Worm (Caenorhabditis elegans) whole organism, L1 larva: Measurements from ENCODE around the gene srh-24.
A peak's percentile ranks its signal among the peaks of the same experiment; 100 is the strongest.

Experiments used
- C04F5.9 ChIP-seq: sonication (generic microtip); optimal IDR thresholded peaks from 2 replicates; lab custom pipeline; 2016; ENCODE audit warnings: missing genetic modification characterization, missing compliant biosample characterization
- C16A3.4 ChIP-seq: fragments of 150-350 bp; optimal IDR thresholded peaks from 2 replicates; lab custom pipeline; 2014; ENCODE audit warnings: missing biosample characterization, missing genetic modification characterization
- C34B4.2 ChIP-seq: sonication (generic microtip); optimal IDR thresholded peaks from 2 replicates; lab custom pipeline; 2017; ENCODE audit warnings: mild to moderate bottlenecking, missing genetic modification characterization, missing compliant biosample characterization
- F16B12.6 ChIP-seq: fragments of 150-350 bp; optimal IDR thresholded peaks from 2 replicates; lab custom pipeline; 2014; ENCODE audit warnings: missing biosample characterization, missing genetic modification characterization
- aha-1 ChIP-seq: fragments of 150-350 bp; optimal IDR thresholded peaks from 2 replicates; lab custom pipeline; 2014; ENCODE audit warnings: missing biosample characterization, missing genetic modification characterization
- alr-1 ChIP-seq: fragments of 200-800 bp; sonication (Bioruptor generic); optimal IDR thresholded peaks from 2 replicates; lab custom pipeline; 2018; ENCODE audit warnings: borderline replicate concordance, mild to moderate bottlenecking, missing genetic modification characterization, missing compliant biosample characterization
- blmp-1 ChIP-seq: fragments of 150-350 bp; optimal IDR thresholded peaks from 2 replicates; lab custom pipeline; 2014; ENCODE audit warnings: missing biosample characterization, missing genetic modification characterization
- ceh-63 ChIP-seq: fragments of 200-800 bp; sonication (Bioruptor generic); optimal IDR thresholded peaks from 2 replicates; lab custom pipeline; 2018; ENCODE audit warnings: mild to moderate bottlenecking, missing genetic modification characterization, missing compliant biosample characterization
- ceh-8 ChIP-seq: fragments of 200-800 bp; sonication (Bioruptor generic); optimal IDR thresholded peaks from 2 replicates; lab custom pipeline; 2018; ENCODE audit warnings: mild to moderate bottlenecking, missing genetic modification characterization, moderate library complexity, missing compliant biosample characterization
- ceh-90 ChIP-seq: sonication (generic microtip); optimal IDR thresholded peaks from 2 replicates; lab custom pipeline; 2016; ENCODE audit warnings: missing genetic modification characterization, missing compliant biosample characterization
- ces-1 ChIP-seq: fragments of 150-350 bp; optimal IDR thresholded peaks from 2 replicates; lab custom pipeline; 2014; ENCODE audit warnings: missing biosample characterization, missing genetic modification reagents, missing genetic modification characterization
- dpl-1 ChIP-seq, 3 experiments: fragments of 150-350 bp in 2 of 3; sonication (generic microtip) in 1 of 3; optimal IDR thresholded peaks; 2 replicates each; lab custom pipeline; 2014 to 2017; ENCODE audit warnings: missing biosample characterization in 3 of 3, missing genetic modification characterization in 3 of 3, missing genetic modification reagents in 3 of 3
- dsc-1 ChIP-seq: sonication (generic microtip); optimal IDR thresholded peaks from 2 replicates; lab custom pipeline; 2016; ENCODE audit warnings: mild to moderate bottlenecking, missing genetic modification characterization, missing compliant biosample characterization
- efl-3 ChIP-seq: fragments of 200-800 bp; sonication (Bioruptor generic); optimal IDR thresholded peaks from 2 replicates; lab custom pipeline; 2018; ENCODE audit warnings: mild to moderate bottlenecking, missing genetic modification characterization, missing compliant biosample characterization
- egl-13 ChIP-seq: sonication (generic microtip); optimal IDR thresholded peaks from 2 replicates; lab custom pipeline; 2016; ENCODE audit warnings: missing genotype, missing genetic modification reagents, missing genetic modification characterization, missing compliant biosample characterization
- elt-2 ChIP-seq: sonication (generic microtip); optimal IDR thresholded peaks from 2 replicates; lab custom pipeline; 2016; ENCODE audit warnings: missing genetic modification characterization, mild to moderate bottlenecking, inconsistent platforms, missing compliant biosample characterization, missing genetic modification reagents
- ets-5 ChIP-seq: fragments of 200-800 bp; sonication (Bioruptor generic); IDR thresholded peaks from 2 replicates; pipeline ENCODE4 v1.3.6; 2022; ENCODE audit warnings: missing genetic modification characterization, missing compliant biosample characterization
- fkh-4 ChIP-seq: sonication (generic microtip); optimal IDR thresholded peaks from 2 replicates; lab custom pipeline; 2016; ENCODE audit warnings: missing compliant biosample characterization, missing genetic modification characterization, borderline replicate concordance
- fkh-8 ChIP-seq: sonication (generic microtip); optimal IDR thresholded peaks from 2 replicates; lab custom pipeline; 2016; ENCODE audit warnings: mild to moderate bottlenecking, missing genetic modification characterization, missing compliant biosample characterization
- fos-1 ChIP-seq: fragments of 150-350 bp; optimal IDR thresholded peaks from 2 replicates; lab custom pipeline; 2014; ENCODE audit warnings: missing biosample characterization, missing genetic modification characterization
- grh-1 ChIP-seq: fragments of 200-800 bp; sonication (Bioruptor generic); IDR thresholded peaks from 2 replicates; pipeline ENCODE4 v1.3.6; 2022; ENCODE audit warnings: missing genetic modification reagents, missing genetic modification characterization, missing compliant biosample characterization
- hlh-17 ChIP-seq: fragments of 200-800 bp; sonication (Bioruptor generic); optimal IDR thresholded peaks from 2 replicates; lab custom pipeline; 2018; ENCODE audit warnings: missing genetic modification characterization, mild to moderate bottlenecking, missing compliant biosample characterization, moderate library complexity, borderline replicate concordance
- hlh-4 ChIP-seq: sonication (generic microtip); optimal IDR thresholded peaks from 2 replicates; lab custom pipeline; 2016; ENCODE audit warnings: mild to moderate bottlenecking, missing genetic modification characterization, missing compliant biosample characterization
- hpl-2 ChIP-seq: fragments of 150-350 bp; optimal IDR thresholded peaks from 2 replicates; lab custom pipeline; 2014; ENCODE audit warnings: missing biosample characterization, missing genetic modification reagents, missing genetic modification characterization
- lin-14 ChIP-seq: fragments of 200-800 bp; sonication (Bioruptor generic); optimal IDR thresholded peaks from 2 replicates; lab custom pipeline; 2018; ENCODE audit warnings: mild to moderate bottlenecking, missing genetic modification characterization, moderate library complexity, missing compliant biosample characterization
- lin-35 ChIP-seq, 2 experiments: fragments of 150-350 bp; optimal IDR thresholded peaks; 2 replicates each; lab custom pipeline; 2014; ENCODE audit warnings: missing biosample characterization in 2 of 2, missing genetic modification characterization in 2 of 2, missing genetic modification reagents in 2 of 2
- lsy-2 ChIP-seq, 2 experiments: fragments of 150-350 bp; optimal IDR thresholded peaks; 2 replicates each; lab custom pipeline; 2014; ENCODE audit warnings: missing biosample characterization in 2 of 2, missing genetic modification characterization in 2 of 2
- mdl-1 ChIP-seq, 2 experiments: fragments of 150-350 bp; optimal IDR thresholded peaks; 2 replicates each; lab custom pipeline; 2014 to 2017; ENCODE audit warnings: missing biosample characterization in 2 of 2, missing genetic modification characterization in 2 of 2, inconsistent platforms in 1 of 2
- nhr-11 ChIP-seq: fragments of 150-350 bp; optimal IDR thresholded peaks from 2 replicates; lab custom pipeline; 2014; ENCODE audit warnings: missing biosample characterization, missing genetic modification characterization
- nhr-12 ChIP-seq: sonication (generic microtip); optimal IDR thresholded peaks from 2 replicates; lab custom pipeline; 2017; ENCODE audit warnings: missing biosample characterization, missing genetic modification characterization
- nhr-20 ChIP-seq: sonication (generic microtip); optimal IDR thresholded peaks from 2 replicates; lab custom pipeline; 2016; ENCODE audit warnings: mild to moderate bottlenecking, missing genetic modification characterization, missing compliant biosample characterization
- nhr-237 ChIP-seq: fragments of 150-350 bp; optimal IDR thresholded peaks from 2 replicates; lab custom pipeline; 2014; ENCODE audit warnings: missing biosample characterization, missing genetic modification characterization
- nhr-28 ChIP-seq: fragments of 150-350 bp; optimal IDR thresholded peaks from 2 replicates; lab custom pipeline; 2014; ENCODE audit warnings: missing biosample characterization, missing genetic modification characterization
- nhr-84 ChIP-seq: sonication (generic microtip); optimal IDR thresholded peaks from 2 replicates; lab custom pipeline; 2017; ENCODE audit warnings: missing biosample characterization, missing genetic modification characterization
- pag-3 ChIP-seq: sonication (generic microtip); optimal IDR thresholded peaks from 2 replicates; lab custom pipeline; 2017; ENCODE audit warnings: missing genetic modification characterization, mild to moderate bottlenecking, missing compliant biosample characterization, antibody characterized with exemption, borderline replicate concordance; ENCODE audit not compliant: insufficient read depth
- rnt-1 ChIP-seq: sonication (generic microtip); optimal IDR thresholded peaks from 2 replicates; lab custom pipeline; 2016; ENCODE audit warnings: mild to moderate bottlenecking, missing genetic modification characterization, moderate library complexity, missing compliant biosample characterization
- skn-1 ChIP-seq: fragments of 150-350 bp; optimal IDR thresholded peaks from 2 replicates; lab custom pipeline; 2014; ENCODE audit warnings: missing biosample characterization, missing genetic modification characterization
- snpc-4 ChIP-seq: fragments of 150-350 bp; optimal IDR thresholded peaks from 2 replicates; lab custom pipeline; 2014; ENCODE audit warnings: missing biosample characterization, missing genetic modification characterization
- snu-23 ChIP-seq: sonication (generic microtip); optimal IDR thresholded peaks from 2 replicates; lab custom pipeline; 2016; ENCODE audit warnings: missing genetic modification characterization, missing compliant biosample characterization
- sptf-1 ChIP-seq: fragments of 150-350 bp; optimal IDR thresholded peaks from 2 replicates; lab custom pipeline; 2014; ENCODE audit warnings: missing biosample characterization, missing genetic modification characterization
- unc-130 ChIP-seq: fragments of 150-350 bp; optimal IDR thresholded peaks from 2 replicates; lab custom pipeline; 2017; ENCODE audit warnings: missing biosample characterization, missing genetic modification characterization, inconsistent platforms
- unc-86 ChIP-seq: sonication (generic microtip); optimal IDR thresholded peaks from 2 replicates; lab custom pipeline; 2016; ENCODE audit warnings: missing genetic modification characterization, missing compliant biosample characterization
- unc-98 ChIP-seq: fragments of 200-800 bp; sonication (Bioruptor generic); IDR thresholded peaks from 2 replicates; pipeline ENCODE4 v1.3.6; 2022; ENCODE audit warnings: missing genetic modification characterization, missing compliant biosample characterization
- xbp-1 ChIP-seq: sonication (generic microtip); optimal IDR thresholded peaks from 2 replicates; lab custom pipeline; 2016; ENCODE audit warnings: missing genetic modification characterization, missing compliant biosample characterization
- zip-4 ChIP-seq: fragments of 200-800 bp; sonication (Bioruptor generic); optimal IDR thresholded peaks from 2 replicates; lab custom pipeline; 2018; ENCODE audit warnings: mild to moderate bottlenecking, missing genetic modification characterization, moderate library complexity, missing compliant biosample characterization
- ztf-11 ChIP-seq, 2 experiments: sonication (generic microtip); optimal IDR thresholded peaks; 2 replicates each; lab custom pipeline; 2016 to 2017; ENCODE audit warnings: missing genetic modification characterization in 2 of 2, missing biosample characterization in 1 of 2, missing compliant biosample characterization in 1 of 2
- ztf-4 ChIP-seq: fragments of 150-350 bp; optimal IDR thresholded peaks from 2 replicates; lab custom pipeline; 2014; ENCODE audit warnings: missing biosample characterization, missing genetic modification characterization

srh-24 gene

ce11 chrV:13918341-13918740, 42.5 kb downstream of the srh-24 start, which contains the start of gene str-250:
str-250 (plus strand) TSS chrV:13918641.
- no peak for TF ChIP-seq alr-1 (tag; lab: Kevin White, UChicago)

ce11 chrV:13916196-13916595, 44.6 kb downstream of the srh-24 start, which contains the start of gene str-252:
str-252 (plus strand) TSS chrV:13916496.
- TF ChIP-seq unc-98 (no peak), rnt-1 (no peak), nhr-237 (no peak), lin-14 (GFP tag; lab: Kevin White, UChicago) (no peak), skn-1 (tag; lab: Kevin White, UChicago) (no peak), unc-130 (tag; lab: Kevin White, UChicago) (no peak), blmp-1 (tag; lab: Kevin White, UChicago) (no peak), mdl-1 (tag; optimal IDR thresholded peaks at IDR 0.05; lab: Kevin White, UChicago) (no peak), ceh-8 (GFP tag; lab: Kevin White, UChicago) (no peak), zip-4 (no peak), grh-1 (GFP tag; lab: Robert Waterston, UW) (no peak), lin-35 (GFP tag; optimal IDR thresholded peaks at IDR 0.05; lab: Kevin White, UChicago) (no peak)

DNA sequence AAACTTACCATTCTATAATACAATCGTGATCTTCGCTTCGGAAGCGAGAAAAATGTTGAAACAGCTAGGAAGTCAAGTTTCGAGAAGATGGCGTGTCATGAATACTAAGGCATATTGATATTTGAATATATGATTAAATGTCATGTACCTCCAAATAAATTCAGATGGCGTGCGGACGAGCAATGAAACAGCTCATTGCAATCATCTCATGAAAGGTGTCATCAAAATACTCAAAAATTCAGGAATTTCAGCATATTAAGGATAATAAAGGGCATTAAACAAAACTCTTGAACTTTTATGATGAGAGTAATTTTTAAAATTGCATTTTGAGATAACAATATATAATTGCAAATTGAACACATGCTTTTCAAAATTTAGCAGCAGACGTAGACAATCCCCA, 45.4 kb downstream of the srh-24 start, which contains the start of gene gcy-32:
TSS of gene gcy-32 (minus strand) at position 101 of the 400 bp plus-strand sequence.
- TF ChIP-seq elt-2 (tag; lab: Kevin White, UChicago) (no peak), efl-3 (GFP tag; lab: Kevin White, UChicago) (no peak), dpl-1 (GFP tag; optimal IDR thresholded peaks at IDR 0.05; lab: Kevin White, UChicago) (no peak), nhr-12 (tag; lab: Kevin White, UChicago) (no peak), C04F5.9 (tag; lab: Kevin White, UChicago) (no peak), snpc-4 (tag; lab: Kevin White, UChicago) (no peak), F16B12.6 (tag; lab: Kevin White, UChicago) (no peak), lsy-2 (tag; optimal IDR thresholded peaks at IDR 0.05; lab: Kevin White, UChicago) (no peak), aha-1 (tag; lab: Kevin White, UChicago) (no peak), pag-3 (tag; lab: Kevin White, UChicago) (no peak), C34B4.2 (tag; lab: Kevin White, UChicago) (no peak)

DNA sequence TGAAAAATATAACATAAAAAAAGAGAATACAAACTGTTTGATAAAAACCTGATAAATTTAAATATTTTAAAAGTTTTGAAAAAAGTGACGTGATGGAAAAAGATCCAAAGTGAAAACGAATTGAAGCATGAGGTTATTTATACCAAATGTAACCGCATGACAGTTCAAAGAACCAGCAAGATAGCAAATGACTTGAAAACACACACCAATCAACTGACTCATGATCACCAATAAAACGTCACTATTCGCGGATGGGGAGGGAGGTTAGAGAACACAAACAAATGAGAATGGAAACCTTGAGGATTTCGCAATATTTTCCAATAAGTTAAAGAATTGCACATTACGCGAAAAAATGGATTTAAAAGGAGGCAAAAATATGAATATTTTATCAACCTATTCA, 51.4 kb downstream of the srh-24 start, which contains the start of gene C06B3.7:
TSS of gene C06B3.7 (plus strand) at position 287 of the 400 bp plus-strand sequence.
- TF ChIP-seq ets-5 (GFP tag; lab: Robert Waterston, UW): no peak
- TF ChIP-seq hlh-17: no peak
- no peak for TF ChIP-seq ztf-11 (tag; optimal IDR thresholded peaks at IDR 0.05; lab: Kevin White, UChicago)
- TF ChIP-seq ztf-4 (tag; lab: Kevin White, UChicago): peak; percentile 81
- TF ChIP-seq fkh-8 (tag; lab: Kevin White, UChicago): peak; percentile 90
- TF ChIP-seq ces-1 (GFP tag; lab: Kevin White, UChicago): no peak
- TF ChIP-seq nhr-28 (tag; lab: Kevin White, UChicago): no peak
- no peak for TF ChIP-seq sptf-1
- no peak for TF ChIP-seq fkh-4 (tag; lab: Kevin White, UChicago)
- TF ChIP-seq xbp-1: peak; percentile 89
- no peak for TF ChIP-seq nhr-84 (tag; lab: Kevin White, UChicago)
- TF ChIP-seq unc-98: no peak
- no peak for TF ChIP-seq egl-13 (tag; lab: Kevin White, UChicago)
- TF ChIP-seq ceh-63 (GFP tag; lab: Kevin White, UChicago): no peak
- TF ChIP-seq snu-23 (GFP tag; lab: Kevin White, UChicago): peak; percentile 90
- TF ChIP-seq hlh-4 (tag; lab: Kevin White, UChicago): no peak
- peak; percentile 95 for TF ChIP-seq lin-14 (GFP tag; lab: Kevin White, UChicago)
- peak; percentile 55 for TF ChIP-seq nhr-11
- TF ChIP-seq dsc-1 (tag; lab: Kevin White, UChicago): peak; percentile 84
- no peak for TF ChIP-seq unc-86 (tag; lab: Kevin White, UChicago)
- peak; percentile 26 for TF ChIP-seq ceh-90 (tag; lab: Kevin White, UChicago)
- peak; percentile 85 for TF ChIP-seq elt-2 (tag; lab: Kevin White, UChicago)
- peak; percentile 74 to 85 for TF ChIP-seq lsy-2 (tag; optimal IDR thresholded peaks at IDR 0.05; lab: Kevin White, UChicago)
- TF ChIP-seq nhr-20: peak; percentile 94
- TF ChIP-seq hpl-2 (GFP tag; lab: Kevin White, UChicago): no peak
- TF ChIP-seq C16A3.4 (tag; lab: Kevin White, UChicago): peak; percentile 90
- TF ChIP-seq fos-1 (tag; lab: Kevin White, UChicago): peak; percentile 62
- peak; percentile 55 for TF ChIP-seq C04F5.9 (tag; lab: Kevin White, UChicago)
